Fruit fly (Drosophila melanogaster): ENCODE measurements around the gene Wdr24.

The Wdr24 gene

dm6 chr3R:29773833-29774324, 29.0 kb upstream of the Wdr24 start (continued):
- TF ChIP-seq gcm2 (GFP tag; optimal IDR thresholded peaks at IDR 0.05) (peak; percentile 33), dati (GFP tag; IDR thresholded peaks at IDR 0.05) (no peak), CG11456 (GFP tag; IDR thresholded peaks at IDR 0.05) (peak; percentile 68; the same call in 2 of the 3 replicates), p53 (GFP tag; optimal IDR thresholded peaks at IDR 0.05) (peak; percentile 26), Antp (GFP tag; optimal IDR thresholded peaks at IDR 0.05) (peak; percentile 74), Fer2 (tag; optimal IDR thresholded peaks at IDR 0.05) (peak; percentile 62), CHES-1-like (GFP tag; optimal IDR thresholded peaks at IDR 0.05) (peak; percentile 77), D19B (GFP tag; optimal IDR thresholded peaks at IDR 0.05) (peak; percentile 87), CG10267 (tag; optimal IDR thresholded peaks at IDR 0.05) (no peak), vnd (GFP tag; IDR thresholded peaks at IDR 0.05; ENCODE audit: partially characterized antibody) (no peak), pum (GFP tag; optimal IDR thresholded peaks at IDR 0.05) (peak; percentile 67), CG30403 (GFP tag; optimal IDR thresholded peaks at IDR 0.05) (peak; percentile 82), jigr1 (GFP tag; IDR thresholded peaks at IDR 0.05) (0 out of 3 replicates have a peak, but pooled peaks have one; percentile 38), sr (GFP tag; IDR thresholded peaks at IDR 0.05) (no peak), CG10462 (GFP tag; optimal IDR thresholded peaks at IDR 0.05) (peak; percentile 32), Sox100B (GFP tag; optimal IDR thresholded peaks at IDR 0.05) (peak; percentile 72), CG11723 (GFP tag; optimal IDR thresholded peaks at IDR 0.05) (peak; percentile 41), Elba2 (GFP tag; optimal IDR thresholded peaks at IDR 0.05) (peak; percentile 67), slp2 (GFP tag; optimal IDR thresholded peaks at IDR 0.05) (peak; percentile 59), cas (GFP tag; IDR thresholded peaks at IDR 0.05) (peak; percentile 61), CG4617 (GFP tag; optimal IDR thresholded peaks at IDR 0.05; ENCODE audit: borderline replicate concordance) (peak; percentile 19), Hmr (GFP tag; optimal IDR thresholded peaks at IDR 0.05) (peak; percentile 80), Dek (tag; optimal IDR thresholded peaks at IDR 0.05) (peak; percentile 71), CG8388 (GFP tag; optimal IDR thresholded peaks at IDR 0.05) (peak; percentile 50), CG1602 (GFP tag; optimal IDR thresholded peaks at IDR 0.05) (peak; percentile 66), Ssrp (tag; optimal IDR thresholded peaks at IDR 0.05) (peak; percentile 73), odd (GFP tag; optimal IDR thresholded peaks at IDR 0.05) (peak; percentile 61), CG17802 (tag; optimal IDR thresholded peaks at IDR 0.05) (peak; percentile 8), nmo (GFP tag; optimal IDR thresholded peaks at IDR 0.05) (peak; percentile 83), Dbx (GFP tag; IDR thresholded peaks at IDR 0.05) (peak; percentile 85), sens (GFP tag) (peak; percentile 93), CG17328 (GFP tag; IDR thresholded peaks at IDR 0.05) (peak; percentile 43; the same call in 1 of the 2 replicates), disco-r (GFP tag; optimal IDR thresholded peaks at IDR 0.05) (peak; percentile 48), Side (GFP tag; optimal IDR thresholded peaks at IDR 0.05) (peak; percentile 34), CG9817 (tag; optimal IDR thresholded peaks at IDR 0.05) (peak; percentile 77), bsh (GFP tag; optimal IDR thresholded peaks at IDR 0.05) (peak; percentile 56 to 57), CG17912 (GFP tag; optimal IDR thresholded peaks at IDR 0.05) (no peak), CG12299 (tag; optimal IDR thresholded peaks at IDR 0.05) (peak; percentile 12), Taf1 (GFP tag; IDR thresholded peaks at IDR 0.05) (peak; percentile 80; the same call in 1 of the 2 replicates), CG13287 (GFP tag; IDR thresholded peaks at IDR 0.05; ENCODE audit: partially characterized antibody) (no peak), CG10321 (GFP tag; IDR thresholded peaks at IDR 0.05) (no peak), CrebB (tag; optimal IDR thresholded peaks at IDR 0.05) (peak; percentile 70), CG2875 (GFP tag; optimal IDR thresholded peaks at IDR 0.05) (peak; percentile 36), cwo (GFP tag; optimal IDR thresholded peaks at IDR 0.05) (peak; percentile 76), ftz-f1 (GFP tag; optimal IDR thresholded peaks at IDR 0.05) (no peak), Awh (GFP tag; IDR thresholded peaks at IDR 0.05) (no peak), pros (GFP tag; optimal IDR thresholded peaks at IDR 0.05) (no peak), mld (GFP tag; IDR thresholded peaks at IDR 0.05; ENCODE audit: partially characterized antibody) (no peak), gsb (GFP tag; IDR thresholded peaks at IDR 0.05) (peak; percentile 74), Mes4 (GFP tag; optimal IDR thresholded peaks at IDR 0.05) (peak; percentile 61)
